Worm (Caenorhabditis elegans): ENCODE data around the gene srh-282.

Gene srh-282

DNA sequence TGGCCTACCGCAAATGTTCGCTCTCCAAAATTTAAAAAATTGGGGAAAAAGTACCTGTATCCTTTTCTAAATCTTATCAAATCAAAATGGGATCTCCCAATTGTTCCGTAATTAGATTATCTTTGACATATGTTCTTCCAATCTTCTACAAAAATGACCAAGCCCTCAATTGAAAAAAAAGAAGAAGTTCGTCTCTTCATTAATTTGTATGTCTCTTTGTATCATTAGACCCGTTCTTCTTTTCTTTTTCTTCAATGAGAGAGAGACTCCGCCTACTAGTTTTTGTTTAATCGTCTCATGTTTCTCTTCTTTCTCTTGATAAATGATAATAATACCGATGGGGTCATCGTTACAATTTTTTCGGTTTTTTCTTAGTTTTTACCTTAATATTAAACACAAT, 30.1 kb upstream of the srh-282 start:
- no peak for TF ChIP-seq nhr-80 (tag; optimal IDR thresholded peaks at IDR 0.05)
- TF ChIP-seq dpff-1 (tag; optimal IDR thresholded peaks at IDR 0.05), result no peak
- TF ChIP-seq hmg-1.2 (GFP tag; IDR thresholded peaks at IDR 0.05), result no peak
- TF ChIP-seq repo-1 (tag; optimal IDR thresholded peaks at IDR 0.05), result no peak
- TF ChIP-seq ets-4 (GFP tag; optimal IDR thresholded peaks at IDR 0.05), result no peak
- TF ChIP-seq ztf-18 (tag; optimal IDR thresholded peaks at IDR 0.05), result no peak
- TF ChIP-seq K12H6.12 (tag; optimal IDR thresholded peaks at IDR 0.05), result no peak
- no peak for TF ChIP-seq zfh-2 (GFP tag; conservative IDR thresholded peaks at IDR 0.05)
- TF ChIP-seq gei-17 (GFP tag; optimal IDR thresholded peaks at IDR 0.05), result no peak
- TF ChIP-seq lsl-1 (GFP tag; optimal IDR thresholded peaks at IDR 0.05), result no peak
- no peak for TF ChIP-seq efl-1 (GFP tag; optimal IDR thresholded peaks at IDR 0.05)

DNA sequence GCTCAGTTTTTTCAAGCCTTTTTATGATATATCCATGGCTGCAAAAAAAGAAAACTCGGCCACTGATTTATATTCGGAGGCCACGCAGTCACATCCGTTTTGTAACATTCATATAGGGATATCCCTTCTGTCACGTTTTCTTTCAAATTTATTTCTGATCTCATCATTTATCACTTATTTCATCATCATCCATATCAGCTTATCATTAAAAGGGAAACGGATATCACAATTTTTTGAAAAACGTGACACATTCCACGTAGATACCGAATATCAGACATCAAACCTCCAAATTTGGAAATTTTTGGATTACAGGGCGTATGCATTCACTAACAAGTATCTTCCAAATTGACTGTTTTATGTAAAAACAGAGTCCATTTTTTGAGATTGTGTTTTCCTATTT, 29.5 kb upstream of the srh-282 start:
- no peak for TF ChIP-seq lsy-27 (tag; optimal IDR thresholded peaks at IDR 0.05; ENCODE audit: borderline replicate concordance, insufficient read depth)
- no peak for TF ChIP-seq cebp-1 (GFP tag; IDR thresholded peaks at IDR 0.05)
- TF ChIP-seq cebp-1 (tag; optimal IDR thresholded peaks at IDR 0.05), result peak; percentile 55
- no peak for TF ChIP-seq ztf-6 (GFP tag; IDR thresholded peaks at IDR 0.05)
- TF ChIP-seq snpc-3.4 (tag; optimal IDR thresholded peaks at IDR 0.05), result no peak
- no peak for TF ChIP-seq unc-130 (GFP tag; optimal IDR thresholded peaks at IDR 0.05)
- no peak for TF ChIP-seq cebp-2 (GFP tag; IDR thresholded peaks at IDR 0.05)

DNA sequence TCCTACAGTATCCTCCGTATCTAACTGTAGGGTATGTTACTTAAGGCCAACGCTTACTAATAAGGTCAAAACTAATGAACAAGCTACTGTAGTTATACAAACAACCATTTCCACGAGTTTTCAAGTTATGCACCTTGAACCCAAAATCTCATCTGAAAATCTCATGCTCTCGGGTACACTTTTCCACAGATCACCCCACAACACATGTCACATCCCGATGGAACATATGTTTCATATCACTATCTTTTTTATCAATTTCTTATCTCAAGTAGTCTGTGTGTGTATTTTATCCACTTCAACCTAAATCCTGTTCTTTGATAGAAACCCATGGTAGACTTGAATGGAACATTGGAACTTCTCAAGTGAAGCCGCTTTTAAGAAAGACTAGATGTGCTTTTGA, 27.1 kb upstream of the srh-282 start:
- TF ChIP-seq F49E8.2 (tag; optimal IDR thresholded peaks at IDR 0.05; ENCODE audit: insufficient read depth) (no peak), F52B5.7 (tag; optimal IDR thresholded peaks at IDR 0.05) (no peak), pha-4 (tag; optimal IDR thresholded peaks at IDR 0.05) (no peak), Y67H2A.10 (GFP tag; conservative IDR thresholded peaks at IDR 0.05) (no peak), T26A5.8 (tag; optimal IDR thresholded peaks at IDR 0.05) (no peak), K12H6.12 (tag; optimal IDR thresholded peaks at IDR 0.05) (no peak), snpc-4 (GFP tag; optimal IDR thresholded peaks at IDR 0.05) (no peak), snpc-4 (tag; optimal IDR thresholded peaks at IDR 0.05) (no peak)

DNA sequence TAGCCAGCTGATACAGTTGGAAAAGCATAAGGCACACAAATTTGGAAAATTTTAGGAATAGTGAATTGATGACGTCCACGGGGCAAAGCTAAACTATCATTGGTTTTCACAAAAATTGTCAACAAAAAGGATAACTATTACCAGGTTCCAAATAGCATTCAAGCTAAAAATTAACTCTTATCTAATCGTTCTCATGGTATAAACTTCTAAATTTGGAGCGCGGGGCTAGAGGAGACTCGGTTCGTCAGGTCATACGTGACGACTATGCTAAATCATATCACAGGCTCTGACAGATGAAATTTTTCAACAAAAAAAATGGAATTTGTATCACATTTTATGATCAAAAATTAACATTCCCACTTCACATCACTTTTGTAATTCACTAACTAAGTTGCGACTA, 26.0 kb upstream of the srh-282 start:
- TF ChIP-seq ztf-25 (GFP tag; IDR thresholded peaks at IDR 0.05) (no peak), lin-26 (GFP tag; IDR thresholded peaks at IDR 0.05) (no peak), tbx-9 (tag; optimal IDR thresholded peaks at IDR 0.05; ENCODE audit: borderline replicate concordance) (no peak), zfh-2 (GFP tag; conservative IDR thresholded peaks at IDR 0.05) (no peak), dpff-1 (tag; optimal IDR thresholded peaks at IDR 0.05) (no peak), madf-3 (GFP tag; IDR thresholded peaks at IDR 0.05) (no peak), K12H6.12 (tag; optimal IDR thresholded peaks at IDR 0.05) (no peak), madf-6 (GFP tag; IDR thresholded peaks at IDR 0.05) (no peak), F57C9.4 (tag; optimal IDR thresholded peaks at IDR 0.05) (no peak), D2030.7 (GFP tag; IDR thresholded peaks at IDR 0.05) (no peak), sptf-2 (GFP tag; optimal IDR thresholded peaks at IDR 0.05) (no peak), cebp-2 (GFP tag; IDR thresholded peaks at IDR 0.05) (no peak), ZK185.1 (tag; optimal IDR thresholded peaks at IDR 0.05; ENCODE audit: poor library complexity, severe bottlenecking) (no peak)

DNA sequence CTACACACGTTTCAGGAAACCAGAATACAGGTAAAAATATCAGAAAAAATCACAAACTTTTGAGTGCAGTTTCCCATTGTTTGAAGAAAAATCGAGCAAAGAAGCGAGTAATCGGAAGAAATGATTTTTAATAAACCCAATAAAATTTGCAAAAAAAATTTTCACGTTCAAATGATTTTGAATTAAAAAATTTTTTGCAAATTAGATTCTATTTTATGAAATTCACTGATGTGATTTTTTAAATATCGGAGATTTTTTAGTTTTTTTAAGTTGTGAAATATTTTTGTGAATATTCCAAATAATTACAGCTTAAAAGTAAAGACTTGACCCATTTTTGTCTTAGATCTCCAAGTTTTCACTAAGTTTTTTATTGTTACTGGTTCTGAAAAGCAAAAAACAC, 25.0 kb upstream of the srh-282 start, which contains the start of gene pnp-1:
Gene pnp-1 (minus strand): TSS at position 101 of the 400 bp plus-strand sequence.
- TF ChIP-seq zfh-2 (GFP tag; conservative IDR thresholded peaks at IDR 0.05), result no peak
- no peak for TF ChIP-seq T07F8.4 (tag; optimal IDR thresholded peaks at IDR 0.05)
- TF ChIP-seq F23B12.7 (tag; optimal IDR thresholded peaks at IDR 0.05; ENCODE audit: insufficient read depth), result no peak
- TF ChIP-seq rpc-1 (optimal IDR thresholded peaks at IDR 0.05), result no peak
- no peak for TF ChIP-seq rpc-1 (tag; optimal IDR thresholded peaks at IDR 0.05)
- no peak for TF ChIP-seq gei-17 (GFP tag; optimal IDR thresholded peaks at IDR 0.05)
- no peak for TF ChIP-seq Y79H2A.3 (GFP tag; conservative IDR thresholded peaks at IDR 0.05)
- TF ChIP-seq ztf-18 (tag; optimal IDR thresholded peaks at IDR 0.05), result no peak
- no peak for TF ChIP-seq ztf-3 (GFP tag; optimal IDR thresholded peaks at IDR 0.05)
- no peak for TF ChIP-seq lag-1 (GFP tag; IDR thresholded peaks at IDR 0.05)
- no peak for TF ChIP-seq hmg-20 (GFP tag; IDR thresholded peaks at IDR 0.05)
- no peak for TF ChIP-seq F52B5.7 (tag; optimal IDR thresholded peaks at IDR 0.05)
- no peak for TF ChIP-seq ama-1 (optimal IDR thresholded peaks at IDR 0.05)
- no peak for TF ChIP-seq ama-1 (GFP tag; optimal IDR thresholded peaks at IDR 0.05)
- TF ChIP-seq F22D6.2 (tag; optimal IDR thresholded peaks at IDR 0.05), result no peak

All from whole organism, young adult.